Worm (Caenorhabditis elegans): ENCODE data around the gene duo-1.

duo-1 gene

ce11 chrV:11515145-11515544 lies 39.3 kb upstream of the duo-1 start:
- TF ChIP-seq lag-1 (GFP tag; IDR thresholded peaks at IDR 0.05) = 0 out of 2 replicates have a peak, but pooled peaks have one; percentile 27
- no peak for TF ChIP-seq F37B4.10 (GFP tag; IDR thresholded peaks at IDR 0.05)
- no peak for TF ChIP-seq ztf-22 (GFP tag; optimal IDR thresholded peaks at IDR 0.05)
- TF ChIP-seq gei-17 (GFP tag; optimal IDR thresholded peaks at IDR 0.05) = no peak
- no peak for TF ChIP-seq nfya-2 (GFP tag; IDR thresholded peaks at IDR 0.05)
- TF ChIP-seq egl-44 (GFP tag; IDR thresholded peaks at IDR 0.05) = no peak

DNA sequence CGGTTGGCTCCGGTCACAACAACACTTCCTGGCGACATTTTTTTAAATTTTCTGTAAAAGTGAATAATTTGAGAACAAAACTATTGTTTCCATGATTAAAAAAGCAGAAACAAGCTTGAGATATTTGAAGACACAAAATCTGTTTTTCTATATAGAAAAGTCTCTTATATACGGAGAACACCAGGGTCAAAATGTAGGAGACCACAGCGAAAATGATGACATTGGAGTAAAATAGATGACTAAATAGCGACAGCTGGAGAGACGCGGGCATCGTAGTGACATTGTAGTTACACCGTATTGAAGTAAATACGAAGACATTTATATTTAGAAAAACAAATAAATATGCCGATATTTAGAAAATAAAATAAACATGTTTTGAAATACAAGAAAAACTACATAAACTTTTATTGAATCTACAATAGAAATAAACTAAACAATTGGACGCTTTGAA lies 38.3 kb upstream of the duo-1 start, which contains the start of gene sdz-8:
TSS of gene sdz-8 (minus strand) at position 51 of the 451 bp plus-strand sequence.
- TF ChIP-seq lag-1 (GFP tag; IDR thresholded peaks at IDR 0.05) = no peak
- TF ChIP-seq mxl-1 (tag; optimal IDR thresholded peaks at IDR 0.05) = no peak
- TF ChIP-seq C17E4.6 (GFP tag; IDR thresholded peaks at IDR 0.05) = no peak
- no peak for TF ChIP-seq pha-4 (tag; optimal IDR thresholded peaks at IDR 0.05)
- TF ChIP-seq dpff-1 (tag; optimal IDR thresholded peaks at IDR 0.05) = no peak
- no peak for TF ChIP-seq dpl-1 (GFP tag; optimal IDR thresholded peaks at IDR 0.05)
- no peak for TF ChIP-seq bed-1 (GFP tag; IDR thresholded peaks at IDR 0.05)
- no peak for TF ChIP-seq repo-1 (tag; optimal IDR thresholded peaks at IDR 0.05)
- no peak for TF ChIP-seq ceh-79 (tag; optimal IDR thresholded peaks at IDR 0.05)
- TF ChIP-seq F49E8.2 (tag; optimal IDR thresholded peaks at IDR 0.05; ENCODE audit: insufficient read depth) = no peak
- no peak for TF ChIP-seq K12H6.12 (tag; optimal IDR thresholded peaks at IDR 0.05)
- no peak for TF ChIP-seq ets-4 (GFP tag; optimal IDR thresholded peaks at IDR 0.05)
- TF ChIP-seq him-1 (tag; optimal IDR thresholded peaks at IDR 0.05) = no peak
- TF ChIP-seq nfya-2 (GFP tag; IDR thresholded peaks at IDR 0.05) = no peak
- TF ChIP-seq F22D6.2 (tag; optimal IDR thresholded peaks at IDR 0.05) = no peak
- no peak for TF ChIP-seq lin-35 (GFP tag; optimal IDR thresholded peaks at IDR 0.05)
- no peak for TF ChIP-seq tbx-9 (tag; optimal IDR thresholded peaks at IDR 0.05; ENCODE audit: borderline replicate concordance)

DNA sequence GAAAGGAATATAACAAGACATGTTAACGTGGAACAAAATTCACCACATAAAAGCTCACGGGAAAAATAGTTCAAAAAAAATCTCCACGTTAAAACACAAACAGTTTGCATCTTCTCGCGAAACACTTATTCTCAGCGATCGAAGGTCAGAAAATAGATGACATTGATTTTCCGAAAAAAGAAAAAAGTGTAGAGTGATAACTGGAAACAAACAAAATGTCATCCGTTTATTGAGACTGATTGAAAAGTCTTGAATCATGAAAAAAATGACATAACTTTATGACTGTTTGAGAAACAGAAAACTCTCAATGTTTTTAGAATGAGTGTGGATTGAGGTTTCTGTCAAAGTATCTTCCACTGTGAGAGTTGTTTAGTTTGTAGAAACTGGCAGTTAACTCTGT lies 36.6 kb upstream of the duo-1 start, which contains the start of gene C55A6.4:
TSS of gene C55A6.4 (minus strand) at position 101 of the 400 bp plus-strand sequence.
- TF ChIP-seq ets-4 (GFP tag; optimal IDR thresholded peaks at IDR 0.05) (no peak), mcd-1 (GFP tag; IDR thresholded peaks at IDR 0.05) (no peak), Y56A3A.18 (GFP tag; IDR thresholded peaks at IDR 0.05) (no peak), rec-8 (tag; optimal IDR thresholded peaks at IDR 0.05) (no peak), zfh-2 (GFP tag; conservative IDR thresholded peaks at IDR 0.05) (no peak), ceh-79 (tag; optimal IDR thresholded peaks at IDR 0.05) (no peak), nfya-2 (GFP tag; IDR thresholded peaks at IDR 0.05) (no peak), egl-18 (GFP tag; IDR thresholded peaks at IDR 0.05) (no peak), madf-6 (GFP tag; IDR thresholded peaks at IDR 0.05) (no peak), ekl-4 (GFP tag; IDR thresholded peaks at IDR 0.05) (no peak), lag-1 (GFP tag; IDR thresholded peaks at IDR 0.05) (no peak), atf-7 (tag; optimal IDR thresholded peaks at IDR 0.05) (no peak), F57C9.4 (tag; optimal IDR thresholded peaks at IDR 0.05) (no peak)

ce11 chrV:11520215-11520614 lies 34.2 kb upstream of the duo-1 start, which contains the start of the genes C55A6.11 and C55A6.7:
TSS of gene C55A6.11 (plus strand) at chrV:11520515.
TSS of gene C55A6.7 (minus strand) at chrV:11520530.
- no peak for TF ChIP-seq lir-1 (GFP tag; conservative IDR thresholded peaks at IDR 0.05)
- TF ChIP-seq ceh-27 (GFP tag; optimal IDR thresholded peaks at IDR 0.05) = no peak
- no peak for TF ChIP-seq aptf-3 (GFP tag; IDR thresholded peaks at IDR 0.05)
- TF ChIP-seq F37B4.10 (GFP tag; IDR thresholded peaks at IDR 0.05) = no peak
- TF ChIP-seq lag-1 (GFP tag; IDR thresholded peaks at IDR 0.05) = no peak
- TF ChIP-seq bed-2 (GFP tag; IDR thresholded peaks at IDR 0.05) = no peak
- TF ChIP-seq nfya-2 (GFP tag; IDR thresholded peaks at IDR 0.05) = no peak
- no peak for TF ChIP-seq Y79H2A.3 (GFP tag; conservative IDR thresholded peaks at IDR 0.05)
- TF ChIP-seq ceh-40 (GFP tag; IDR thresholded peaks at IDR 0.05) = no peak
- TF ChIP-seq B0261.1 (tag; optimal IDR thresholded peaks at IDR 0.05) = no peak
- TF ChIP-seq ets-4 (GFP tag; optimal IDR thresholded peaks at IDR 0.05) = no peak
- no peak for TF ChIP-seq madf-10 (tag; optimal IDR thresholded peaks at IDR 0.05)
- TF ChIP-seq dox-1 (GFP tag; IDR thresholded peaks at IDR 0.05) = no peak
- no peak for TF ChIP-seq B0035.1 (tag; optimal IDR thresholded peaks at IDR 0.05)
